Fruit fly (Drosophila melanogaster) Kc167 (cell line): ENCODE measurements around the gene CG18599.

Source experiments
- Sin3A ChIP-seq: fragments of >200 bp; optimal IDR thresholded peaks from 2 replicates; lab custom pipeline; 2018; ENCODE audit warnings: missing external identifiers
- h ChIP-seq: fragments of >200 bp; optimal IDR thresholded peaks from 3 replicates; lab custom pipeline; 2018; ENCODE audit warnings: missing external identifiers
- insv ChIP-seq: fragments of >200 bp; optimal IDR thresholded peaks from 3 replicates; lab custom pipeline; 2018; ENCODE audit warnings: missing external identifiers
- ttk ChIP-seq: sonication (Bioruptor generic); optimal IDR thresholded peaks from 2 replicates; lab custom pipeline; 2017; ENCODE audit warnings: missing external identifiers

DNA sequence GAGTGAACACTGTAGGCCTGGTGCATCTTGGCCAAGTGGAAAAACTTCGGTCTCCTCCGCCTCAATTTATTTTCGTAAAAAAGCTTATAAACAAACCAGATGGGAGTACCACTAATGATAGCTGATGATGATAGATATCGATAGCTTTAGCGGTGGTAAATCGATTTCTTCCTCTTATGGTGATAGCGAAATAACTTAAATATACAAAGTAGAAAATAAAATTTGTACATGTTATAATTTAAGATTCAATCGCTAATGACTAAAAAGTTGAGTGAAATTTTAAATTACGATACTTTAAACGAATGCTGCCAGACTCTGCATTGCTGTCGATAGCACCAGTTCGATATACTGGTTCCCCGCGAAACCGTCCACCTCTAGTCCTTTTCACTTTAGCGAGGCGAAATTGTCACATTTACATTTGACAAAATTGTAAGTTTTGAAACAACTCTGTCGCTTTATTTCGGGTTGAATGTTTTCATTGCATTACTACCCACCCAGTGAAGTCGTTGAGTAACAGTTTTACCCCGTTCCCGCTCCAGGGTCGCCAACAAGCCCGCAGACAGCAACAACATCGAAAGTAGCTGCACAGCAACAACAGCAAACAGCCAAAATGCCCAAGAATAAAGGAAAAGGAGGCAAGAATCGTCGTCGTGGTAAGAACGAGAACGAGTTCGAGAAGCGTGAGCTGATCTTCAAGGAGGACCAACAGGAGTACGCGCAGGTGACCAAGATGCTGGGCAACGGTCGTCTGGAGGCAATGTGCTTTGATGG lies 6.9 kb downstream of the CG18599 start, which contains the start of the genes Vps39 and eIF1A:
- TF ChIP-seq ttk (no peak), insv (lab: Kevin White, UChicago) (no peak), h (lab: Kevin White, UChicago) (no peak), Sin3A (lab: Kevin White, UChicago) (no peak)
